Fruit fly (Drosophila melanogaster) whole organism, embryonic: ENCODE data around the gene Lmx1a.
A peak's percentile ranks its signal among the peaks of the same experiment; 100 is the strongest.

Source experiments
- B-H1 ChIP-seq: fragments of 200-800 bp; sonication (Bioruptor generic); IDR thresholded peaks from 3 replicates; pipeline ENCODE4 v1.3.6; 2022; ENCODE audit warnings: missing biosample characterization, missing genetic modification characterization
- Bdp1 ChIP-seq: fragments of 200-800 bp; sonication (Bioruptor generic); optimal IDR thresholded peaks from 3 replicates; lab custom pipeline; 2016; ENCODE audit warnings: missing biosample characterization, missing genetic modification characterization
- CG11247 ChIP-seq: fragments of 200-800 bp; sonication (Bioruptor generic); IDR thresholded peaks from 2 replicates; pipeline ENCODE4 v1.3.6; 2022; ENCODE audit warnings: missing biosample characterization, missing genetic modification characterization
- CG12071 ChIP-seq: fragments of 200-800 bp; sonication (Bioruptor generic); optimal IDR thresholded peaks from 3 replicates; lab custom pipeline; 2018; ENCODE audit warnings: missing biosample characterization, mild to moderate bottlenecking, missing genetic modification characterization
- CG14441 ChIP-seq: fragments of 200-800 bp; sonication (Bioruptor generic); IDR thresholded peaks from 2 replicates; pipeline ENCODE4 v1.3.6; 2022; ENCODE audit warnings: missing biosample characterization, missing genetic modification characterization
- CG15514 ChIP-seq: fragments of 200-800 bp; sonication (Bioruptor generic); optimal IDR thresholded peaks from 3 replicates; lab custom pipeline; 2017; ENCODE audit warnings: missing biosample characterization, missing genetic modification characterization, mild to moderate bottlenecking, moderate library complexity, missing genetic modification reagents
- CG1647 ChIP-seq: fragments of 200-800 bp; sonication (Bioruptor generic); optimal IDR thresholded peaks from 3 replicates; lab custom pipeline; 2016; ENCODE audit warnings: missing biosample characterization, missing genetic modification characterization
- CG18011 ChIP-seq: fragments of 200-800 bp; sonication (Bioruptor generic); optimal IDR thresholded peaks from 2 replicates; lab custom pipeline; 2017; ENCODE audit warnings: missing biosample characterization, missing genetic modification characterization, mild to moderate bottlenecking, moderate library complexity, missing genotype
- CG18599 ChIP-seq: fragments of 200-800 bp; sonication (Bioruptor generic); optimal IDR thresholded peaks from 3 replicates; lab custom pipeline; 2017; ENCODE audit warnings: missing biosample characterization, missing genetic modification characterization, mild to moderate bottlenecking, moderate library complexity, missing genetic modification reagents
- CG18619 ChIP-seq: fragments of 200-800 bp; sonication (Bioruptor generic); optimal IDR thresholded peaks from 3 replicates; lab custom pipeline; 2017; ENCODE audit warnings: missing biosample characterization, mild to moderate bottlenecking, missing genetic modification characterization
- CG18764 ChIP-seq: fragments of 200-800 bp; sonication (Bioruptor generic); optimal IDR thresholded peaks from 3 replicates; lab custom pipeline; 2016; ENCODE audit warnings: missing biosample characterization, missing genetic modification characterization
- CG32767 ChIP-seq: fragments of 200-800 bp; sonication (Bioruptor generic); IDR thresholded peaks from 2 replicates; pipeline ENCODE4 v1.3.6; 2022; ENCODE audit warnings: missing biosample characterization, missing genetic modification characterization
- CG3407 ChIP-seq: fragments of 200-800 bp; sonication (Bioruptor generic); optimal IDR thresholded peaks from 2 replicates; lab custom pipeline; 2018; ENCODE audit warnings: missing biosample characterization, mild to moderate bottlenecking, missing genetic modification characterization
- CG3726 ChIP-seq: fragments of 200-800 bp; sonication (Bioruptor generic); IDR thresholded peaks from 3 replicates; pipeline ENCODE4, ENCODE4 v1.3.6; 2022; ENCODE audit warnings: missing biosample characterization, missing genetic modification characterization
- CG4707 ChIP-seq: fragments of 200-800 bp; sonication (Bioruptor generic); optimal IDR thresholded peaks from 2 replicates; lab custom pipeline; 2018; ENCODE audit warnings: missing biosample characterization, mild to moderate bottlenecking, missing genetic modification characterization, moderate library complexity
- CG6254 ChIP-seq: fragments of 200-800 bp; sonication (Bioruptor generic); optimal IDR thresholded peaks from 3 replicates; lab custom pipeline; 2017; ENCODE audit warnings: mild to moderate bottlenecking, missing biosample characterization, missing genetic modification reagents, missing genetic modification characterization
- CG7987 ChIP-seq: fragments of 200-800 bp; sonication (Bioruptor generic); optimal IDR thresholded peaks from 2 replicates; lab custom pipeline; 2018; ENCODE audit warnings: missing biosample characterization, mild to moderate bottlenecking, missing genetic modification characterization, moderate library complexity
- CG8281 ChIP-seq: fragments of 200-800 bp; sonication (Bioruptor generic); optimal IDR thresholded peaks from 2 replicates; lab custom pipeline; 2018; ENCODE audit warnings: missing biosample characterization, mild to moderate bottlenecking, missing genetic modification characterization, moderate library complexity
- CG8290 ChIP-seq, 3 experiments: fragments of 200-800 bp; sonication (Bioruptor generic); optimal IDR thresholded peaks; 2 replicates each; lab custom pipeline; 2016 to 2019; ENCODE audit warnings: missing biosample characterization in 3 of 3, missing genetic modification characterization in 3 of 3, mild to moderate bottlenecking in 2 of 3, moderate library complexity in 1 of 3
- CG9437 ChIP-seq: fragments of 200-800 bp; sonication (Bioruptor generic); optimal IDR thresholded peaks from 2 replicates; lab custom pipeline; 2018; ENCODE audit warnings: missing biosample characterization, mild to moderate bottlenecking, missing genetic modification characterization
- Chrac-16 ChIP-seq: fragments of 200-800 bp; sonication (Bioruptor generic); optimal IDR thresholded peaks from 3 replicates; lab custom pipeline; 2016; ENCODE audit warnings: missing biosample characterization, missing genetic modification characterization
- Dip2 ChIP-seq: fragments of 200-800 bp; sonication (Bioruptor generic); IDR thresholded peaks from 2 replicates; pipeline ENCODE4 v1.3.6; 2022; ENCODE audit warnings: missing biosample characterization, missing genetic modification characterization
- ERR ChIP-seq: fragments of 200-800 bp; sonication (Bioruptor generic); optimal IDR thresholded peaks from 2 replicates; lab custom pipeline; 2016; ENCODE audit warnings: missing biosample characterization, missing genetic modification characterization
- Gug ChIP-seq: fragments of 200-800 bp; sonication (Bioruptor generic); IDR thresholded peaks from 4 replicates; pipeline ENCODE4 v1.3.6; 2022; ENCODE audit warnings: missing biosample characterization, missing genetic modification characterization
- HLH3B ChIP-seq: fragments of 200-800 bp; sonication (Bioruptor generic); IDR thresholded peaks from 2 replicates; pipeline ENCODE4 v1.3.6; 2022; ENCODE audit warnings: missing biosample characterization, missing genetic modification characterization
- HmgZ ChIP-seq: fragments of 200-800 bp; sonication (Bioruptor generic); optimal IDR thresholded peaks from 2 replicates; lab custom pipeline; 2018; ENCODE audit warnings: missing biosample characterization, mild to moderate bottlenecking, missing genetic modification characterization
- Hmr ChIP-seq: fragments of 200-800 bp; sonication (Bioruptor generic); optimal IDR thresholded peaks from 3 replicates; lab custom pipeline; 2017; ENCODE audit warnings: mild to moderate bottlenecking, missing biosample characterization, missing genetic modification reagents, missing genetic modification characterization
- Lpt ChIP-seq: fragments of >200 bp; optimal IDR thresholded peaks from 2 replicates; lab custom pipeline; 2018; ENCODE audit warnings: missing biosample characterization, missing genetic modification characterization
- MTF-1 ChIP-seq: fragments of 200-800 bp; sonication (Bioruptor generic); optimal IDR thresholded peaks from 2 replicates; lab custom pipeline; 2018; ENCODE audit warnings: missing biosample characterization, mild to moderate bottlenecking, missing genetic modification characterization, borderline replicate concordance
- Med ChIP-seq: fragments of 200-800 bp; sonication (Bioruptor generic); peaks from one replicate; lab custom pipeline; 2016; ENCODE audit warnings: missing biosample characterization, missing genetic modification characterization, mild to moderate bottlenecking, inconsistent platforms, moderate library complexity
- NK7.1 ChIP-seq: fragments of 200-800 bp; sonication (Bioruptor generic); optimal IDR thresholded peaks from 3 replicates; lab custom pipeline; 2016; ENCODE audit warnings: missing biosample characterization, missing genetic modification characterization
- Pdp1 ChIP-seq, 2 experiments: fragments of 200-800 bp; sonication (Bioruptor generic); optimal IDR thresholded peaks; 3 replicates each; lab custom pipeline; 2016; ENCODE audit warnings: missing biosample characterization in 2 of 2, missing genetic modification characterization in 2 of 2, mild to moderate bottlenecking in 1 of 2, moderate library complexity in 1 of 2
- Sox100B ChIP-seq: fragments of 200-800 bp; sonication (Bioruptor generic); optimal IDR thresholded peaks from 3 replicates; lab custom pipeline; 2018; ENCODE audit warnings: missing biosample characterization, mild to moderate bottlenecking, missing genetic modification characterization
- bab2 ChIP-seq: fragments of 200-800 bp; sonication (Bioruptor generic); optimal IDR thresholded peaks from 2 replicates; lab custom pipeline; 2016; ENCODE audit warnings: missing biosample characterization, missing genetic modification characterization
- ci ChIP-seq: fragments of 200-800 bp; sonication (Bioruptor generic); IDR thresholded peaks from 3 replicates; pipeline ENCODE4 v1.3.6; 2022; ENCODE audit warnings: missing biosample characterization, missing genetic modification characterization
- cwo ChIP-seq: fragments of 200-800 bp; sonication (Bioruptor generic); optimal IDR thresholded peaks from 3 replicates; lab custom pipeline; 2017; ENCODE audit warnings: missing biosample characterization, missing genetic modification characterization, mild to moderate bottlenecking, moderate library complexity, missing genetic modification reagents
- da ChIP-seq: fragments of 200-800 bp; sonication (Bioruptor generic); optimal IDR thresholded peaks from 2 replicates; lab custom pipeline; 2016; ENCODE audit warnings: missing biosample characterization, missing genetic modification characterization
- dmrt99B ChIP-seq: fragments of 200-800 bp; sonication (Bioruptor generic); optimal IDR thresholded peaks from 2 replicates; lab custom pipeline; 2018; ENCODE audit warnings: missing biosample characterization, mild to moderate bottlenecking, missing genetic modification characterization, moderate library complexity
- dysf ChIP-seq: fragments of 200-800 bp; sonication (Bioruptor generic); IDR thresholded peaks from 3 replicates; pipeline ENCODE4 v1.3.6; 2022; ENCODE audit warnings: missing biosample characterization, missing genetic modification characterization
- fd102C ChIP-seq: fragments of 200-800 bp; sonication (Bioruptor generic); optimal IDR thresholded peaks from 2 replicates; lab custom pipeline; 2018; ENCODE audit warnings: missing biosample characterization, mild to moderate bottlenecking, missing genetic modification characterization, moderate library complexity
- fd3F ChIP-seq: fragments of 200-800 bp; sonication (Bioruptor generic); optimal IDR thresholded peaks from 2 replicates; lab custom pipeline; 2018; ENCODE audit warnings: missing biosample characterization, mild to moderate bottlenecking, missing genetic modification characterization, moderate library complexity
- gro ChIP-seq: fragments of 200-800 bp; sonication (Bioruptor generic); optimal IDR thresholded peaks from 2 replicates; lab custom pipeline; 2016; ENCODE audit warnings: missing biosample characterization, missing genetic modification characterization
- hb ChIP-seq: fragments of 200-800 bp; sonication (Bioruptor generic); IDR thresholded peaks from 3 replicates; pipeline ENCODE4 v1.3.6; 2022; ENCODE audit warnings: missing biosample characterization, missing genetic modification characterization; ENCODE audit not compliant: partially characterized antibody
- her ChIP-seq: fragments of 200-800 bp; sonication (Bioruptor generic); optimal IDR thresholded peaks from 2 replicates; lab custom pipeline; 2016; ENCODE audit warnings: missing biosample characterization, missing genetic modification characterization
- jing ChIP-seq: fragments of 200-800 bp; sonication (Bioruptor generic); optimal IDR thresholded peaks from 2 replicates; lab custom pipeline; 2018; ENCODE audit warnings: missing biosample characterization, mild to moderate bottlenecking, missing genetic modification characterization
- jumu ChIP-seq: fragments of 200-800 bp; sonication (Bioruptor generic); optimal IDR thresholded peaks from 3 replicates; lab custom pipeline; 2016; ENCODE audit warnings: missing biosample characterization, missing genetic modification characterization
- kah ChIP-seq: fragments of 200-800 bp; sonication (Bioruptor generic); optimal IDR thresholded peaks from 2 replicates; lab custom pipeline; 2018; ENCODE audit warnings: missing biosample characterization, mild to moderate bottlenecking, missing genetic modification characterization
- kni ChIP-seq: fragments of 200-800 bp; sonication (Bioruptor generic); optimal IDR thresholded peaks from 3 replicates; lab custom pipeline; 2017; ENCODE audit warnings: mild to moderate bottlenecking, missing biosample characterization, missing genetic modification reagents, missing genetic modification characterization
- pho ChIP-seq: fragments of 200-800 bp; sonication (Bioruptor generic); optimal IDR thresholded peaks from 2 replicates; lab custom pipeline; 2016; ENCODE audit warnings: missing biosample characterization, missing genetic modification characterization
- wek ChIP-seq: fragments of 200-800 bp; sonication (Bioruptor generic); optimal IDR thresholded peaks from 3 replicates; lab custom pipeline; 2018; ENCODE audit warnings: missing biosample characterization, mild to moderate bottlenecking, missing genetic modification characterization, moderate library complexity

The Lmx1a gene

dm6 chr3L:12350307-12350706 lies 21.3 kb downstream of the Lmx1a start (continued):
- TF ChIP-seq CG1647 (GFP tag; lab: Kevin White, UChicago) (peak; percentile 16), MTF-1 (peak; percentile 9), CG18011 (peak; percentile 53), ci (GFP tag; lab: Robert Waterston, UW) (0 out of 3 replicates have a peak, but pooled peaks have one; percentile 46), CG3407 (GFP tag; lab: Kevin White, UChicago) (peak; percentile 5), bab2 (GFP tag; lab: Kevin White, UChicago) (peak; percentile 35), Bdp1 (GFP tag; lab: Kevin White, UChicago) (peak; percentile 32), Hmr (GFP tag; lab: Kevin White, UChicago) (peak; percentile 79), Chrac-16 (no peak), Gug (GFP tag; lab: Robert Waterston, UW) (no peak), CG32767 (no peak), wek (peak; percentile 32), jumu (peak; percentile 28), Med (GFP tag; lab: Kevin White, UChicago) (peak; percentile 90), Dip2 (GFP tag; lab: Robert Waterston, UW) (no peak), gro (peak; percentile 7), fd3F (peak; percentile 2), dysf (GFP tag; lab: Robert Waterston, UW) (0 out of 3 replicates have a peak, but pooled peaks have one; percentile 6), fd102C (no peak), cwo (GFP tag; lab: Kevin White, UChicago) (peak; percentile 16), B-H1 (no peak), NK7.1 (peak; percentile 40), CG6254 (GFP tag; lab: Kevin White, UChicago) (no peak), CG18599 (GFP tag; lab: Kevin White, UChicago) (peak; percentile 68), CG14441 (GFP tag; lab: Robert Waterston, UW) (no peak), CG12071 (GFP tag; lab: Kevin White, UChicago) (peak; percentile 53), CG3726 (no peak), HLH3B (GFP tag; lab: Robert Waterston, UW) (0 out of 2 replicates have a peak, but pooled peaks have one; percentile 40), CG9437 (GFP tag; lab: Kevin White, UChicago) (no peak), HmgZ (tag; lab: Kevin White, UChicago) (peak; percentile 19), CG11247 (peak; percentile 49; the same call in 1 of the 2 replicates), CG15514 (peak; percentile 47), CG7987 (GFP tag; lab: Kevin White, UChicago) (no peak), da (GFP tag; lab: Kevin White, UChicago) (peak; percentile 18), her (GFP tag; lab: Kevin White, UChicago) (peak; percentile 33), CG18619 (GFP tag; lab: Kevin White, UChicago) (peak; percentile 9), ERR (GFP tag; lab: Kevin White, UChicago) (peak; percentile 2), kni (GFP tag; lab: Kevin White, UChicago) (no peak), CG8290 (GFP tag; optimal IDR thresholded peaks at IDR 0.05; lab: Kevin White, UChicago) (no peak), CG8290 (tag; optimal IDR thresholded peaks at IDR 0.05; lab: Kevin White, UChicago) (peak in 1 of 2 experiments; percentile 85), CG4707 (GFP tag; lab: Kevin White, UChicago) (peak; percentile 27), Lpt (GFP tag; lab: Kevin White, UChicago) (no peak), hb (no peak), pho (GFP tag; lab: Kevin White, UChicago) (peak; percentile 47), Sox100B (GFP tag; lab: Kevin White, UChicago) (peak; percentile 33), dmrt99B (tag; lab: Kevin White, UChicago) (peak; percentile 28), Pdp1 (GFP tag; optimal IDR thresholded peaks at IDR 0.05; lab: Kevin White, UChicago) (peak in 1 of 2 experiments; percentile 21), kah (GFP tag; lab: Kevin White, UChicago) (no peak), CG8281 (tag; lab: Kevin White, UChicago) (no peak), jing (GFP tag; lab: Kevin White, UChicago) (no peak), CG18764 (peak; percentile 32)
